Worm (Caenorhabditis elegans) whole organism, L3 larva: ENCODE data around the gene str-111.

Experiments used
- R02D3.7 ChIP-seq: fragments of 150-350 bp; optimal IDR thresholded peaks from 2 replicates; lab custom pipeline; 2014; ENCODE audit warnings: missing biosample characterization, missing genetic modification characterization
- ZK546.5 ChIP-seq: sonication (generic microtip); optimal IDR thresholded peaks from 2 replicates; lab custom pipeline; 2017; ENCODE audit warnings: missing biosample characterization, missing genetic modification characterization
- aly-2 ChIP-seq: fragments of 150-350 bp; optimal IDR thresholded peaks from 2 replicates; lab custom pipeline; 2014; ENCODE audit warnings: missing biosample characterization, missing genetic modification characterization
- ama-1 ChIP-seq: fragments of 150-350 bp; optimal IDR thresholded peaks from 2 replicates; lab custom pipeline; 2018
- ceh-16 ChIP-seq: sonication (generic microtip); optimal IDR thresholded peaks from 2 replicates; lab custom pipeline; 2017; ENCODE audit warnings: missing biosample characterization, missing genetic modification characterization
- ceh-28 ChIP-seq: fragments of 150-350 bp; optimal IDR thresholded peaks from 2 replicates; lab custom pipeline; 2014; ENCODE audit warnings: missing biosample characterization, missing genetic modification reagents, missing genetic modification characterization
- ceh-82 ChIP-seq: fragments of 150-350 bp; optimal IDR thresholded peaks from 2 replicates; lab custom pipeline; 2014; ENCODE audit warnings: missing biosample characterization, missing genetic modification characterization
- egl-27 ChIP-seq: sonication (generic microtip); optimal IDR thresholded peaks from 4 replicates; lab custom pipeline; 2017; ENCODE audit warnings: missing biosample characterization, missing genetic modification reagents, missing genetic modification characterization
- egl-5 ChIP-seq: fragments of 150-350 bp; optimal IDR thresholded peaks from 2 replicates; lab custom pipeline; 2017; ENCODE audit warnings: missing biosample characterization, missing genetic modification reagents, missing genetic modification characterization, inconsistent platforms
- elt-2 ChIP-seq: sonication (generic microtip); optimal IDR thresholded peaks from 2 replicates; lab custom pipeline; 2016; ENCODE audit warnings: missing genetic modification reagents, mild to moderate bottlenecking, missing genetic modification characterization, missing compliant biosample characterization
- elt-3 ChIP-seq, 3 experiments: fragments of 150-350 bp in 1 of 3; sonication (generic microtip) in 2 of 3; optimal IDR thresholded peaks; 2 replicates in 2 of 3; 4 replicates in 1 of 3; lab custom pipeline; 2014 to 2017; ENCODE audit warnings: missing biosample characterization in 3 of 3, missing genetic modification characterization in 3 of 3
- eor-1 ChIP-seq, 2 experiments: fragments of 150-350 bp; optimal IDR thresholded peaks; 2 replicates each; lab custom pipeline; 2014 to 2018; ENCODE audit warnings: missing biosample characterization in 2 of 2, missing genetic modification characterization in 2 of 2
- fkh-10 ChIP-seq: sonication (generic microtip); optimal IDR thresholded peaks from 2 replicates; lab custom pipeline; 2017; ENCODE audit warnings: missing biosample characterization, missing genetic modification reagents, missing genetic modification characterization
- fkh-2 ChIP-seq: fragments of 150-350 bp; optimal IDR thresholded peaks from 2 replicates; lab custom pipeline; 2014; ENCODE audit warnings: missing biosample characterization, missing genetic modification reagents, missing genetic modification characterization
- fos-1 ChIP-seq: fragments of 150-350 bp; optimal IDR thresholded peaks from 2 replicates; lab custom pipeline; 2014; ENCODE audit warnings: missing biosample characterization, missing genetic modification characterization
- hmg-11 ChIP-seq: sonication (generic microtip); optimal IDR thresholded peaks from 2 replicates; lab custom pipeline; 2016; ENCODE audit warnings: missing genetic modification characterization, missing compliant biosample characterization
- jun-1 ChIP-seq: fragments of 150-350 bp; optimal IDR thresholded peaks from 2 replicates; lab custom pipeline; 2014; ENCODE audit warnings: missing biosample characterization, missing genetic modification reagents, missing genetic modification characterization
- lin-15B ChIP-seq: fragments of 150-350 bp; optimal IDR thresholded peaks from 2 replicates; lab custom pipeline; 2014; ENCODE audit warnings: missing biosample characterization, missing genetic modification characterization
- lin-39 ChIP-seq: fragments of 150-350 bp; optimal IDR thresholded peaks from 2 replicates; lab custom pipeline; 2018; ENCODE audit warnings: missing biosample characterization, missing genetic modification reagents, missing genetic modification characterization
- lsy-12 ChIP-seq: sonication (generic microtip); optimal IDR thresholded peaks from 2 replicates; lab custom pipeline; 2016; ENCODE audit warnings: mild to moderate bottlenecking, missing genetic modification characterization, missing compliant biosample characterization
- mdl-1 ChIP-seq: fragments of 150-350 bp; optimal IDR thresholded peaks from 2 replicates; lab custom pipeline; 2014; ENCODE audit warnings: missing biosample characterization, missing genetic modification characterization
- nfya-1 ChIP-seq: sonication (generic microtip); optimal IDR thresholded peaks from 2 replicates; lab custom pipeline; 2017; ENCODE audit warnings: missing genetic modification characterization, mild to moderate bottlenecking, missing compliant biosample characterization, antibody characterized with exemption, moderate library complexity; ENCODE audit not compliant: insufficient read depth
- nhr-12 ChIP-seq: fragments of 150-350 bp; optimal IDR thresholded peaks from 2 replicates; lab custom pipeline; 2014; ENCODE audit warnings: missing biosample characterization, missing genetic modification characterization
- nhr-25 ChIP-seq: sonication (generic microtip); optimal IDR thresholded peaks from 2 replicates; lab custom pipeline; 2017; ENCODE audit warnings: missing biosample characterization, missing genetic modification characterization
- nhr-28 ChIP-seq: fragments of 150-350 bp; optimal IDR thresholded peaks from 2 replicates; lab custom pipeline; 2014; ENCODE audit warnings: missing biosample characterization, missing genetic modification characterization
- nhr-43 ChIP-seq: sonication (generic microtip); optimal IDR thresholded peaks from 2 replicates; lab custom pipeline; 2016; ENCODE audit warnings: mild to moderate bottlenecking, missing genetic modification characterization, missing compliant biosample characterization; ENCODE audit not compliant: poor library complexity, severe bottlenecking
- nhr-76 ChIP-seq: fragments of 150-350 bp; sonication (generic microtip); optimal IDR thresholded peaks from 5 replicates; lab custom pipeline; 2014; ENCODE audit warnings: missing biosample characterization, missing genetic modification characterization
- nhr-77 ChIP-seq: fragments of 150-350 bp; optimal IDR thresholded peaks from 2 replicates; lab custom pipeline; 2014; ENCODE audit warnings: missing biosample characterization, missing genetic modification characterization
- pha-4 ChIP-seq: fragments of 150-350 bp; optimal IDR thresholded peaks from 2 replicates; lab custom pipeline; 2014; ENCODE audit warnings: missing biosample characterization, missing genetic modification reagents, missing genetic modification characterization
- pqm-1 ChIP-seq: fragments of 150-350 bp; optimal IDR thresholded peaks from 2 replicates; lab custom pipeline; 2017; ENCODE audit warnings: missing biosample characterization, missing genetic modification characterization, inconsistent platforms
- sea-2 ChIP-seq: fragments of 150-350 bp; sonication (generic microtip); optimal IDR thresholded peaks from 4 replicates; lab custom pipeline; 2014; ENCODE audit warnings: missing biosample characterization, missing genetic modification reagents, missing genetic modification characterization
- skn-1 ChIP-seq: fragments of 150-350 bp; optimal IDR thresholded peaks from 2 replicates; lab custom pipeline; 2014; ENCODE audit warnings: missing biosample characterization, missing genetic modification characterization
- snpc-4 ChIP-seq: fragments of 150-350 bp; optimal IDR thresholded peaks from 2 replicates; lab custom pipeline; 2014; ENCODE audit warnings: missing biosample characterization, missing genetic modification characterization
- tbx-2 ChIP-seq: sonication (generic microtip); optimal IDR thresholded peaks from 2 replicates; lab custom pipeline; 2016; ENCODE audit warnings: mild to moderate bottlenecking, missing genetic modification characterization, missing compliant biosample characterization
- unc-39 ChIP-seq: sonication (generic microtip); optimal IDR thresholded peaks from 4 replicates; lab custom pipeline; 2017; ENCODE audit warnings: missing biosample characterization, missing genetic modification characterization
- ztf-11 ChIP-seq: fragments of 150-350 bp; optimal IDR thresholded peaks from 2 replicates; lab custom pipeline; 2014; ENCODE audit warnings: missing biosample characterization, missing genetic modification characterization
- ztf-4 ChIP-seq: fragments of 150-350 bp; optimal IDR thresholded peaks from 2 replicates; lab custom pipeline; 2014; ENCODE audit warnings: missing biosample characterization, missing genetic modification characterization

The str-111 gene

ce11 chrV:16137043-16137442, 31.9 kb downstream of the str-111 start, which contains the start of gene F44G3.7:
Gene F44G3.7 (minus strand): TSS chrV:16137143.
- TF ChIP-seq aly-2, result no peak
- TF ChIP-seq snpc-4 (tag; lab: Kevin White, UChicago), result no peak
- no peak for TF ChIP-seq lin-15B (tag; lab: Kevin White, UChicago)
- no peak for TF ChIP-seq ztf-4 (tag; lab: Kevin White, UChicago)
- no peak for TF ChIP-seq ama-1 (lab: Kevin White, UChicago)
- TF ChIP-seq jun-1, result no peak
- no peak for TF ChIP-seq nhr-43 (tag; lab: Kevin White, UChicago)
- no peak for TF ChIP-seq ztf-11 (tag; lab: Kevin White, UChicago)
- no peak for TF ChIP-seq nfya-1 (tag; lab: Kevin White, UChicago)
- no peak for TF ChIP-seq fkh-10

- TF ChIP-seq fos-1 (tag; lab: Kevin White, UChicago), result no peak
- no peak for TF ChIP-seq R02D3.7
Observed at ce11 chrV:16132705-16133104, 36.2 kb downstream of the str-111 start, which contains the start of gene fbxa-144. Gene fbxa-144 (minus strand): TSS chrV:16132805.

ce11 chrV:16132215-16132614, 36.7 kb downstream of the str-111 start:
- TF ChIP-seq sea-2 (GFP tag; lab: Kevin White, UChicago), result no peak
- no peak for TF ChIP-seq lsy-12
- no peak for TF ChIP-seq hmg-11 (tag; lab: Kevin White, UChicago)

DNA sequence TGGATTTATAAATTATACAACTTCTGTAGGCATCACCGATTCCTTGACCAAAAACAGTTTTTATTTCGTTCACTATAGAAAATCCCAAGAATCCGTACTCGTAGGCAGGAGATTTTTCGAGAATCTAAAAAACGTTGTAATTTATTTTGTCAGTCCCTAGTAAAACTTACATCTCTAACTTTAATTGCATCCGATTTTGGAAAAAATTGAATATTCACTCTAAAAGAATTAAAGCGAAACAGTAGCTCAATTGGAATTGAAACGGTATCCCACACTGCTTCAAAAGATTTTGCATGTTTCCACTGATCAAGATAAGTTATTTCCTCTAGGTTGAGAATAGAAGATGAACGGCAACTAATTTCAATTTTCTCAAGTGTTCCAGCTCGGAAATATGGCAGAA, 37.7 kb downstream of the str-111 start, which contains the start of gene fbxa-142:
Gene fbxa-142, minus strand, starts transcription at position 101 of the 400 bp plus-strand sequence.
- TF ChIP-seq snpc-4 (tag; lab: Kevin White, UChicago) (no peak), unc-39 (tag; lab: Kevin White, UChicago) (no peak), ceh-28 (no peak), nhr-25 (no peak), ceh-16 (tag; lab: Kevin White, UChicago) (no peak), nhr-12 (tag; lab: Kevin White, UChicago) (no peak), egl-5 (tag; lab: Kevin White, UChicago) (no peak), ztf-11 (tag; lab: Kevin White, UChicago) (no peak), lin-39 (no peak), ceh-82 (tag; lab: Kevin White, UChicago) (no peak), tbx-2 (no peak), skn-1 (no peak)

ce11 chrV:16129116-16129515, 39.8 kb downstream of the str-111 start:
- TF ChIP-seq fos-1 (tag; lab: Kevin White, UChicago) (no peak), nhr-28 (tag; lab: Kevin White, UChicago) (no peak), elt-2 (tag; lab: Kevin White, UChicago) (peak; percentile 63), nhr-77 (tag; lab: Kevin White, UChicago) (no peak), pha-4 (tag; lab: Kevin White, UChicago) (peak; percentile 49), fkh-2 (tag; lab: Kevin White, UChicago) (no peak), hmg-11 (tag; lab: Kevin White, UChicago) (no peak), pqm-1 (tag; lab: Kevin White, UChicago) (peak; percentile 74), sea-2 (GFP tag; lab: Kevin White, UChicago) (no peak), ceh-28 (no peak), egl-27 (tag; lab: Kevin White, UChicago) (no peak), ztf-11 (tag; lab: Kevin White, UChicago) (no peak), lin-15B (tag; lab: Kevin White, UChicago) (no peak), mdl-1 (tag; lab: Kevin White, UChicago) (no peak)

- TF ChIP-seq nfya-1 (tag; lab: Kevin White, UChicago) (no peak), nhr-12 (tag; lab: Kevin White, UChicago) (no peak), skn-1 (no peak), ama-1 (lab: Kevin White, UChicago) (no peak), egl-5 (tag; lab: Kevin White, UChicago) (no peak), jun-1 (no peak), nhr-77 (tag; lab: Kevin White, UChicago) (no peak), eor-1 (tag; optimal IDR thresholded peaks at IDR 0.05; lab: Kevin White, UChicago) (no peak), elt-3 (tag; optimal IDR thresholded peaks at IDR 0.05; lab: Kevin White, UChicago) (no peak), ZK546.5 (tag; lab: Kevin White, UChicago) (no peak), nhr-76 (tag; lab: Kevin White, UChicago) (no peak), nhr-43 (tag; lab: Kevin White, UChicago) (no peak), snpc-4 (tag; lab: Kevin White, UChicago) (no peak), hmg-11 (tag; lab: Kevin White, UChicago) (no peak)
Observed at ce11 chrV:16127401-16127800, 41.5 kb downstream of the str-111 start, which contains the start of gene fbxa-143. Gene fbxa-143 (minus strand): TSS chrV:16127501.
